Worm (Caenorhabditis elegans): Measurements from ENCODE around the gene clec-158.

DNA sequence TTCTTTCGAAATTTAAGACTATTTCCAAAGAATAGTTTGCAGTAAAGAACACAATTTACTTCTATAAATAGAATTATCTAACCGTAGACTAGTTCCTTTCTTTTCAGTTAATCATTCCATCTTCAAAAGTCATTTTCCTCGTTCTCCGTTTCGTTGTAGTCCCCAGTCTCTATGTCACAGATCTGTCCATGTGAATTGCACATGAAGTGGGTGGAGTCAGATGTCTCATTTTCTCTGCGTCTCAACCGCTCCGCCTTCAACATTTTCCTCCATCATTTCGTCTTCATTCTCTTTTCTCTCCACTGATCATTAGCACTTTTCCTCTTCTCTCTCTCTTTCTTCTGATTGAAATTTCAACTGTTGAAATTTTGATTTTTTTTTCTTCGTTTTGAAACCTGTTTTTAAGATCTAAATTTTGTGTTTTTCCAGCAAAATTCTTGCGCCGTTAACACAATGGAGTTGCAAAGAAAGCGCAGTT lies 38.2 kb upstream of the clec-158 start, which contains the start of gene T07E3.4:
- TF ChIP-seq irx-1 (tag; optimal IDR thresholded peaks at IDR 0.05) (peak; percentile 61), lin-13 (GFP tag; optimal IDR thresholded peaks at IDR 0.05) (peak; percentile 51), lin-39 (tag; optimal IDR thresholded peaks at IDR 0.05) (peak; percentile 76), elt-2 (tag; optimal IDR thresholded peaks at IDR 0.05) (peak; percentile 30), lin-15B (tag; optimal IDR thresholded peaks at IDR 0.05) (no peak), C34B4.2 (tag; optimal IDR thresholded peaks at IDR 0.05) (no peak), unc-130 (tag; optimal IDR thresholded peaks at IDR 0.05) (peak; percentile 95), sup-37 (GFP tag; optimal IDR thresholded peaks at IDR 0.05) (no peak), ama-1 (optimal IDR thresholded peaks at IDR 0.05) (peak; percentile 44)
